Worm (Caenorhabditis elegans) whole organism, young adult: ENCODE results near the gene B0244.17.

Experiments
- B0019.2 ChIP-seq: fragments of 200-800 bp; sonication (Bioruptor generic); conservative IDR thresholded peaks from 2 replicates; pipeline ENCODE4 v1.3.6; 2022; ENCODE audit warnings: missing genetic modification reagents, missing genetic modification characterization, missing compliant biosample characterization
- B0035.1 ChIP-seq: sonication (generic microtip); optimal IDR thresholded peaks from 2 replicates; lab custom pipeline; 2016; ENCODE audit warnings: missing genetic modification characterization, mild to moderate bottlenecking, missing compliant biosample characterization, missing genotype, missing genetic modification reagents
- D2030.7 ChIP-seq: fragments of 200-800 bp; sonication (Bioruptor generic); IDR thresholded peaks from 2 replicates; pipeline ENCODE4 v1.3.6; 2022; ENCODE audit warnings: missing genetic modification reagents, missing genetic modification characterization, missing compliant biosample characterization
- F10E7.11 ChIP-seq: sonication (generic microtip); optimal IDR thresholded peaks from 2 replicates; lab custom pipeline; 2017; ENCODE audit warnings: mild to moderate bottlenecking, missing genetic modification characterization, moderate library complexity, missing compliant biosample characterization
- F33H1.4 ChIP-seq: fragments of 200-800 bp; sonication (Bioruptor generic); IDR thresholded peaks from 2 replicates; pipeline ENCODE4 v1.3.6; 2022; ENCODE audit warnings: missing genetic modification reagents, missing genetic modification characterization, missing compliant biosample characterization
- Y79H2A.3 ChIP-seq: fragments of 200-800 bp; sonication (Bioruptor generic); conservative IDR thresholded peaks from 2 replicates; pipeline ENCODE4 v1.3.6; 2022; ENCODE audit warnings: missing genetic modification reagents, missing genetic modification characterization, missing compliant biosample characterization
- attf-5 ChIP-seq: fragments of 200-800 bp; sonication (Bioruptor generic); optimal IDR thresholded peaks from 2 replicates; lab custom pipeline; 2018; ENCODE audit warnings: mild to moderate bottlenecking, missing genetic modification characterization, missing compliant biosample characterization
- cebp-1 ChIP-seq, 2 experiments: fragments of 200-800 bp in 1 of 2; sonication (Bioruptor generic) in 1 of 2; sonication (generic microtip) in 1 of 2; IDR thresholded peaks in 1 of 2; optimal IDR thresholded peaks in 1 of 2; 2 replicates each; pipeline versions ENCODE4 v1.3.6 to Lab custom; 2017 to 2022; ENCODE audit warnings: missing compliant biosample characterization in 2 of 2, missing genetic modification characterization in 2 of 2, mild to moderate bottlenecking in 1 of 2, missing genetic modification reagents in 1 of 2, moderate library complexity in 1 of 2
- ceh-27 ChIP-seq: fragments of 200-800 bp; sonication (Bioruptor generic); optimal IDR thresholded peaks from 2 replicates; lab custom pipeline; 2018; ENCODE audit warnings: mild to moderate bottlenecking, missing genetic modification characterization, moderate library complexity, missing compliant biosample characterization
- ceh-91 ChIP-seq: fragments of 200-800 bp; sonication (Bioruptor generic); IDR thresholded peaks from 2 replicates; pipeline ENCODE4 v1.3.6; 2022; ENCODE audit warnings: missing genetic modification reagents, missing genetic modification characterization, missing compliant biosample characterization
- chd-7 ChIP-seq: sonication (generic microtip); optimal IDR thresholded peaks from 2 replicates; lab custom pipeline; 2016; ENCODE audit warnings: mild to moderate bottlenecking, missing genetic modification characterization, moderate library complexity, missing compliant biosample characterization
- dox-1 ChIP-seq: fragments of 200-800 bp; sonication (Bioruptor generic); IDR thresholded peaks from 2 replicates; pipeline ENCODE4 v1.3.6; 2022; ENCODE audit warnings: missing genetic modification reagents, missing genetic modification characterization, missing compliant biosample characterization
- dpff-1 ChIP-seq: sonication (generic microtip); optimal IDR thresholded peaks from 2 replicates; lab custom pipeline; 2017; ENCODE audit warnings: mild to moderate bottlenecking, missing genetic modification characterization, missing compliant biosample characterization
- dpl-1 ChIP-seq: fragments of 150-350 bp; optimal IDR thresholded peaks from 2 replicates; lab custom pipeline; 2014; ENCODE audit warnings: missing biosample characterization, missing genetic modification reagents, missing genetic modification characterization
- efl-1 ChIP-seq: fragments of 150-350 bp; optimal IDR thresholded peaks from 2 replicates; lab custom pipeline; 2014; ENCODE audit warnings: missing biosample characterization, missing genetic modification reagents, missing genetic modification characterization
- egl-44 ChIP-seq: fragments of 200-800 bp; sonication (Bioruptor generic); IDR thresholded peaks from 2 replicates; pipeline ENCODE4 v1.3.6; 2022; ENCODE audit warnings: missing genetic modification reagents, missing genetic modification characterization, missing compliant biosample characterization
- ekl-4 ChIP-seq: fragments of 200-800 bp; sonication (Bioruptor generic); IDR thresholded peaks from 2 replicates; pipeline ENCODE4 v1.3.6; 2022; ENCODE audit warnings: missing genetic modification reagents, missing genetic modification characterization, missing compliant biosample characterization
- him-1 ChIP-seq: sonication (generic microtip); optimal IDR thresholded peaks from 2 replicates; lab custom pipeline; 2016; ENCODE audit warnings: missing genotype, missing genetic modification reagents, missing genetic modification characterization, missing compliant biosample characterization
- hmg-1.2 ChIP-seq: fragments of 200-800 bp; sonication (Bioruptor generic); IDR thresholded peaks from 2 replicates; pipeline ENCODE4 v1.3.6; 2022; ENCODE audit warnings: missing genetic modification reagents, missing genetic modification characterization, missing compliant biosample characterization
- hsf-1 ChIP-seq: fragments of 200-800 bp; sonication (Bioruptor generic); IDR thresholded peaks from 2 replicates; pipeline ENCODE4 v1.3.6; 2022; ENCODE audit warnings: missing genetic modification reagents, missing genetic modification characterization, missing compliant biosample characterization
- lin-35 ChIP-seq, 3 experiments: fragments of 150-350 bp in 2 of 3; sonication (generic microtip) in 1 of 3; optimal IDR thresholded peaks; 2 replicates each; lab custom pipeline; 2014 to 2018; ENCODE audit warnings: missing biosample characterization in 3 of 3, missing genetic modification characterization in 3 of 3, missing genetic modification reagents in 3 of 3
- lin-54 ChIP-seq: fragments of 200-800 bp; sonication (Bioruptor generic); optimal IDR thresholded peaks from 2 replicates; lab custom pipeline; 2018; ENCODE audit warnings: mild to moderate bottlenecking, missing genetic modification characterization, missing compliant biosample characterization
- lsl-1 ChIP-seq: fragments of 200-800 bp; sonication (Bioruptor generic); optimal IDR thresholded peaks from 2 replicates; lab custom pipeline; 2018; ENCODE audit warnings: mild to moderate bottlenecking, missing genetic modification characterization, moderate library complexity, missing compliant biosample characterization
- madf-6 ChIP-seq: fragments of 200-800 bp; sonication (Bioruptor generic); IDR thresholded peaks from 2 replicates; pipeline ENCODE4 v1.3.6; 2022; ENCODE audit warnings: missing genetic modification reagents, missing genetic modification characterization, missing compliant biosample characterization
- madf-8 ChIP-seq: fragments of 200-800 bp; sonication (Bioruptor generic); conservative IDR thresholded peaks from 2 replicates; pipeline ENCODE4 v1.3.6; 2022; ENCODE audit warnings: missing genetic modification reagents, missing genetic modification characterization, missing compliant biosample characterization
- mcd-1 ChIP-seq: fragments of 200-800 bp; sonication (Bioruptor generic); IDR thresholded peaks from 2 replicates; pipeline ENCODE4 v1.3.6; 2022; ENCODE audit warnings: missing genetic modification reagents, missing genetic modification characterization, missing compliant biosample characterization
- mel-28 ChIP-seq: sonication (generic microtip); optimal IDR thresholded peaks from 2 replicates; lab custom pipeline; 2016; ENCODE audit warnings: borderline replicate concordance, mild to moderate bottlenecking, missing genetic modification characterization, missing compliant biosample characterization
- mes-4 ChIP-seq: sonication (generic microtip); optimal IDR thresholded peaks from 2 replicates; lab custom pipeline; 2016; ENCODE audit warnings: missing genotype, missing genetic modification characterization, missing compliant biosample characterization
- rcor-1 ChIP-seq: fragments of 200-800 bp; sonication (Bioruptor generic); IDR thresholded peaks from 2 replicates; pipeline ENCODE4 v1.3.6; 2022; ENCODE audit warnings: missing genetic modification reagents, missing genetic modification characterization, missing compliant biosample characterization
- snpc-1.1 ChIP-seq: sonication (generic microtip); optimal IDR thresholded peaks from 2 replicates; lab custom pipeline; 2017; ENCODE audit warnings: missing genetic modification characterization, mild to moderate bottlenecking, missing compliant biosample characterization, antibody characterized with exemption, moderate library complexity, missing genotype, missing genetic modification reagents; ENCODE audit not compliant: insufficient read depth
- snpc-1.3 ChIP-seq: sonication (generic microtip); optimal IDR thresholded peaks from 2 replicates; lab custom pipeline; 2017; ENCODE audit warnings: missing genetic modification characterization, mild to moderate bottlenecking, missing compliant biosample characterization, antibody characterized with exemption, moderate library complexity, missing genotype, missing genetic modification reagents; ENCODE audit not compliant: insufficient read depth
- snpc-3.4 ChIP-seq: sonication (generic microtip); optimal IDR thresholded peaks from 2 replicates; lab custom pipeline; 2017; ENCODE audit warnings: missing genetic modification characterization, mild to moderate bottlenecking, missing compliant biosample characterization, antibody characterized with exemption, moderate library complexity, missing genotype, missing genetic modification reagents
- tlf-1 ChIP-seq: fragments of 200-800 bp; sonication (Bioruptor generic); optimal IDR thresholded peaks from 2 replicates; lab custom pipeline; 2018; ENCODE audit warnings: mild to moderate bottlenecking, missing genetic modification characterization, missing compliant biosample characterization
- unc-130 ChIP-seq: sonication (generic microtip); optimal IDR thresholded peaks from 2 replicates; lab custom pipeline; 2016; ENCODE audit warnings: missing genetic modification reagents, missing genetic modification characterization, missing compliant biosample characterization
- xnd-1 ChIP-seq: sonication (generic microtip); optimal IDR thresholded peaks from 2 replicates; lab custom pipeline; 2016; ENCODE audit warnings: missing genotype, missing genetic modification reagents, missing genetic modification characterization, missing compliant biosample characterization
- zfh-2 ChIP-seq: fragments of 200-800 bp; sonication (Bioruptor generic); conservative IDR thresholded peaks from 2 replicates; pipeline ENCODE4 v1.3.6; 2022; ENCODE audit warnings: missing genetic modification reagents, missing genetic modification characterization, missing compliant biosample characterization
- ztf-18 ChIP-seq: sonication (generic microtip); optimal IDR thresholded peaks from 2 replicates; lab custom pipeline; 2016; ENCODE audit warnings: missing genotype, mild to moderate bottlenecking, missing genetic modification characterization, missing compliant biosample characterization
- ztf-25 ChIP-seq: fragments of 200-800 bp; sonication (Bioruptor generic); IDR thresholded peaks from 2 replicates; pipeline ENCODE4 v1.3.6; 2022; ENCODE audit warnings: missing genetic modification reagents, missing genetic modification characterization, missing compliant biosample characterization

Gene B0244.17

ce11 chrIII:5692690-5693089 lies 40.3 kb upstream of the B0244.17 start, which contains the start of the genes abi-1 and arle-14:
Gene abi-1 (minus strand): TSS chrIII:5692740.
Gene arle-14 (plus strand): TSS chrIII:5692906.
- TF ChIP-seq D2030.7 (peak; percentile 16; the same call in 1 of the 2 replicates), snpc-1.1 (peak; percentile 51), madf-6 (peak; percentile 75; the same call in 1 of the 2 replicates), lin-54 (peak; percentile 7), dpl-1 (GFP tag; lab: Kevin White, UChicago) (peak; percentile 23), F10E7.11 (tag; lab: Kevin White, UChicago) (no peak), F33H1.4 (peak; percentile 43; the same call in 1 of the 2 replicates), lsl-1 (GFP tag; lab: Kevin White, UChicago) (peak; percentile 33), cebp-1 (GFP tag; IDR thresholded peaks at IDR 0.05; lab: Robert Waterston, UW) (no peak), cebp-1 (tag; optimal IDR thresholded peaks at IDR 0.05; lab: Kevin White, UChicago) (no peak), snpc-3.4 (tag; lab: Kevin White, UChicago) (peak; percentile 29), Y79H2A.3 (no peak), ceh-91 (0 out of 2 replicates have a peak, but pooled peaks have one; percentile 16), mcd-1 (GFP tag; lab: Robert Waterston, UW) (0 out of 2 replicates have a peak, but pooled peaks have one; percentile 25), zfh-2 (GFP tag; lab: Robert Waterston, UW) (no peak), madf-8 (GFP tag; lab: Robert Waterston, UW) (0 out of 2 replicates have a peak, but pooled peaks have one; percentile 18), efl-1 (peak; percentile 81)

DNA sequence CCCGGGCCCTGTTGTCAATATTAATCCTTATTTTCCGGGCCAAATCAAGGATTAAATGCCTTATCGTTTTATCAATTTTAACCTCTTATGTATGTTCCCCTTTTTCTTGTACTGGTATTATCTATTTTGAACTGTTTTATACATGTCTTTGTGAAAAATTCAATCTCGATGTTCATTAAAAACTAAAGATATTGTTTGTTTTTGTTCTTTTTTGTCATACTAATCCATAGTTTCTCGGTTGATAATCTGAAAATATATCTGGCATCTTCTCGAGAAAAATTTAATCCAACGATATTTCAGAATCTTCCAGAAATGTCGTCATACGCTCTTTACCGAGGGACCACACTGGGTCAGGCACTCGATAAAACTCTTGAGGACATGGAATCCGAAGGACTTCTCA lies 39.3 kb upstream of the B0244.17 start, which contains the start of gene B0336.13:
B0336.13 (plus strand) TSS at position 301 of the 400 bp plus-strand sequence.
- TF ChIP-seq madf-6 (peak; percentile 15; the same call in 1 of the 2 replicates), hsf-1 (GFP tag; lab: Robert Waterston, UW) (0 out of 2 replicates have a peak, but pooled peaks have one; percentile 46), ztf-18 (tag; lab: Kevin White, UChicago) (no peak), mel-28 (no peak), dpff-1 (no peak), mes-4 (tag; lab: Kevin White, UChicago) (no peak), B0035.1 (no peak), F10E7.11 (tag; lab: Kevin White, UChicago) (no peak)
- TF ChIP-seq, all 124 proteins: peak for 2

DNA sequence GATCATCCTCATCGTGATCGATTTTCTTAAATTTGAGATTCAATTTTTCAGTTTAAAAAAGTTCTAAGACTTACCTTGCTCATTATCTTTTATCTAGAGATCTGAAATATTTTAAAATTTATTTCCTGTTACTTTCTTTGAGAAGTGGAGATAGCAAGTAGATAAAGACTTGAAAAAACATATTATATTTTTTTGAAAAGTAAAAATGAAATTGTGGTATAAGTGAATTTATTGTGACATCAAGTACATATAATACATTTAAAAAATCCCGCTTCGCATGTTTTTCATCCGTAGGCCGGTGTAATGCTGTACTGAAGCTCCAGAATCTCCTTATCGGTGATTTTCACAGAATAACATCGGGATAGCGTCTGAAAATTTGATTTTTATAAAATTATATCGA lies 35.8 kb upstream of the B0244.17 start, which contains the start of gene B0336.7:
B0336.7 (minus strand) TSS at position 101 of the 400 bp plus-strand sequence.
- TF ChIP-seq chd-7 = no peak
- no peak for TF ChIP-seq snpc-1.1

ce11 chrIII:5697963-5698730 lies 34.9 kb upstream of the B0244.17 start, which contains the start of the genes lgg-3 and rgs-5:
Gene lgg-3 (minus strand): TSS chrIII:5698013.
Gene rgs-5 (plus strand): TSS chrIII:5698555.
- TF ChIP-seq madf-8 (GFP tag; lab: Robert Waterston, UW) (peak; percentile 72), cebp-1 (GFP tag; IDR thresholded peaks at IDR 0.05; lab: Robert Waterston, UW) (0 out of 2 replicates have a peak, but pooled peaks have one; percentile 11), cebp-1 (tag; optimal IDR thresholded peaks at IDR 0.05; lab: Kevin White, UChicago) (peak; percentile 15), attf-5 (GFP tag; lab: Kevin White, UChicago) (peak; percentile 65), B0019.2 (no peak), D2030.7 (peak; percentile 58), ztf-18 (tag; lab: Kevin White, UChicago) (peak; percentile 72), efl-1 (peak; percentile 62), lin-54 (peak; percentile 89), unc-130 (GFP tag; lab: Kevin White, UChicago) (peak; percentile 37), him-1 (tag; lab: Kevin White, UChicago) (peak; percentile 64), tlf-1 (GFP tag; lab: Kevin White, UChicago) (peak; percentile 44), madf-6 (peak; percentile 88), ceh-27 (GFP tag; lab: Kevin White, UChicago) (peak; percentile 12), lin-35 (GFP tag; optimal IDR thresholded peaks at IDR 0.05; lab: Kevin White, UChicago) (peak in 1 of 3 experiments; percentile 30), mel-28 (no peak), egl-44 (no peak), snpc-1.3 (peak; percentile 3), rcor-1 (GFP tag; lab: Robert Waterston, UW) (peak; percentile 39; the same call in 1 of the 2 replicates), ceh-91 (peak; percentile 61), dox-1 (GFP tag; lab: Robert Waterston, UW) (no peak; the same call in 1 of the 2 replicates), ekl-4 (GFP tag; lab: Robert Waterston, UW) (0 out of 2 replicates have a peak, but pooled peaks have one; percentile 8), xnd-1 (tag; lab: Kevin White, UChicago) (peak; percentile 91), hmg-1.2 (GFP tag; lab: Robert Waterston, UW) (peak; percentile 13; the same call in 1 of the 2 replicates), ztf-25 (GFP tag; lab: Robert Waterston, UW) (no peak)
